Worm (Caenorhabditis elegans): ENCODE data around the gene lurp-3.

- TF ChIP-seq flh-1 (GFP tag; optimal IDR thresholded peaks at IDR 0.05) (no peak), zip-8 (tag; optimal IDR thresholded peaks at IDR 0.05) (no peak), pha-4 (tag; optimal IDR thresholded peaks at IDR 0.05) (no peak), nhr-28 (tag; optimal IDR thresholded peaks at IDR 0.05) (no peak), nhr-2 (tag; optimal IDR thresholded peaks at IDR 0.05) (no peak), ceh-43 (GFP tag; optimal IDR thresholded peaks at IDR 0.05) (no peak), unc-39 (tag; optimal IDR thresholded peaks at IDR 0.05) (no peak)
Observed at ce11 chrV:13462974-13463373, 7.4 kb downstream of the lurp-3 start, which contains the start of gene frm-10.
